Worm (Caenorhabditis elegans): ENCODE results near the gene dmsr-5.

DNA sequence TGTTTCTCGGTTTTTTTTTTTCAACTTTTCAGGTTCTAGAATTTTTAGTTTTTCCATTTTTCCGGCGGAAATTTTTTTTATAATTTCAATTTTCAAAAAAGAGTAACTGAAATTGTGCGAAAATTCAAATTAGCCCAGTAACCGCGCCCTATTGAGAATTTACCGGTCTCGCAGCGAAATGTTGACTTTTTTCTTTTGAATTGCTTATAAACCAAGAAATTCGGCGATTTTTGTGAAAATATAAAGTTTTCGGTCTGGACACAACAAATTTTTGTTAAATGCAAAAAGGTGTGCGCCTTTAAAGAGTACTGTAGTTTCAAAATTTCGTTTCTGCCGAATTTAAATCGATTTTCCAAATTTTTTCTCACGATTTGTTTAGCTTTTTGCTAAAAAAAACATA lies 15.5 kb upstream of the dmsr-5 start:
- TF ChIP-seq ztf-26 (tag; optimal IDR thresholded peaks at IDR 0.05) (no peak), lsy-27 (tag; optimal IDR thresholded peaks at IDR 0.05; ENCODE audit: borderline replicate concordance, insufficient read depth) (no peak), him-1 (tag; optimal IDR thresholded peaks at IDR 0.05) (no peak), nfya-1 (tag; optimal IDR thresholded peaks at IDR 0.05; ENCODE audit: borderline replicate concordance, insufficient read depth) (no peak), ama-1 (optimal IDR thresholded peaks at IDR 0.05) (no peak), ama-1 (GFP tag; optimal IDR thresholded peaks at IDR 0.05) (no peak), hlh-26 (GFP tag; conservative IDR thresholded peaks at IDR 0.05) (no peak), snpc-4 (GFP tag; optimal IDR thresholded peaks at IDR 0.05) (no peak), snpc-4 (tag; optimal IDR thresholded peaks at IDR 0.05) (no peak), nfya-2 (GFP tag; IDR thresholded peaks at IDR 0.05) (no peak), mel-28 (tag; optimal IDR thresholded peaks at IDR 0.05; ENCODE audit: borderline replicate concordance) (no peak)

Data from whole organism, young adult.